Fruit fly (Drosophila melanogaster) whole organism, embryonic: Measurements from ENCODE around the gene CG14088.

Experiments
- Asciz ChIP-seq: fragments of 200-800 bp; sonication (Bioruptor generic); optimal IDR thresholded peaks from 2 replicates; lab custom pipeline; 2017; ENCODE audit warnings: missing biosample characterization, mild to moderate bottlenecking, missing genetic modification characterization, missing genetic modification reagents
- B-H2 ChIP-seq: fragments of 200-800 bp; sonication (Bioruptor generic); optimal IDR thresholded peaks from 2 replicates; lab custom pipeline; 2018; ENCODE audit warnings: missing biosample characterization, mild to moderate bottlenecking, missing genetic modification characterization
- Blimp-1 ChIP-seq: fragments of 200-800 bp; sonication (Bioruptor generic); optimal IDR thresholded peaks from 3 replicates; lab custom pipeline; 2018; ENCODE audit warnings: missing biosample characterization, missing genetic modification characterization, mild to moderate bottlenecking, moderate library complexity, missing genetic modification reagents
- CG11456 ChIP-seq: fragments of 200-800 bp; sonication (Bioruptor generic); IDR thresholded peaks from 3 replicates; pipeline ENCODE4 v1.3.6; 2022; ENCODE audit warnings: missing biosample characterization, missing genetic modification characterization
- CG12071 ChIP-seq: fragments of 200-800 bp; sonication (Bioruptor generic); optimal IDR thresholded peaks from 3 replicates; lab custom pipeline; 2018; ENCODE audit warnings: missing biosample characterization, mild to moderate bottlenecking, missing genetic modification characterization
- CG13894 ChIP-seq: fragments of 200-800 bp; sonication (Bioruptor generic); optimal IDR thresholded peaks from 3 replicates; lab custom pipeline; 2018; ENCODE audit warnings: missing biosample characterization, mild to moderate bottlenecking, missing genetic modification characterization, moderate library complexity
- CG14050 ChIP-seq: fragments of 200-800 bp; sonication (Bioruptor generic); IDR thresholded peaks from 3 replicates; pipeline ENCODE4 v1.3.6; 2022; ENCODE audit warnings: missing biosample characterization, missing genetic modification characterization
- CG17328 ChIP-seq: fragments of 200-800 bp; sonication (Bioruptor generic); IDR thresholded peaks from 2 replicates; pipeline ENCODE4 v1.3.6; 2022; ENCODE audit warnings: missing biosample characterization, missing genetic modification characterization
- CG18011 ChIP-seq: fragments of 200-800 bp; sonication (Bioruptor generic); optimal IDR thresholded peaks from 2 replicates; lab custom pipeline; 2017; ENCODE audit warnings: missing biosample characterization, missing genetic modification characterization, mild to moderate bottlenecking, moderate library complexity, missing genotype
- CG18599 ChIP-seq: fragments of 200-800 bp; sonication (Bioruptor generic); optimal IDR thresholded peaks from 3 replicates; lab custom pipeline; 2017; ENCODE audit warnings: missing biosample characterization, missing genetic modification characterization, mild to moderate bottlenecking, moderate library complexity, missing genetic modification reagents
- CG2202 ChIP-seq: fragments of 200-800 bp; sonication (Bioruptor generic); optimal IDR thresholded peaks from 2 replicates; lab custom pipeline; 2018; ENCODE audit warnings: missing biosample characterization, mild to moderate bottlenecking, missing genetic modification characterization
- CG2875 ChIP-seq: fragments of 200-800 bp; sonication (Bioruptor generic); optimal IDR thresholded peaks from 2 replicates; lab custom pipeline; 2017; ENCODE audit warnings: missing biosample characterization, mild to moderate bottlenecking, missing genetic modification characterization, missing genetic modification reagents
- CG2889 ChIP-seq: fragments of 200-800 bp; sonication (Bioruptor generic); IDR thresholded peaks from 3 replicates; pipeline ENCODE4 v1.3.6; 2022; ENCODE audit warnings: missing biosample characterization, missing genetic modification characterization
- CG6683 ChIP-seq: fragments of 200-800 bp; sonication (Bioruptor generic); optimal IDR thresholded peaks from 2 replicates; lab custom pipeline; 2017; ENCODE audit warnings: missing biosample characterization, mild to moderate bottlenecking, missing genetic modification characterization, missing genetic modification reagents
- CG7372 ChIP-seq: fragments of 200-800 bp; sonication (Bioruptor generic); IDR thresholded peaks from 2 replicates; pipeline ENCODE4 v1.3.6; 2022; ENCODE audit warnings: missing biosample characterization, missing genetic modification characterization
- CG8478 ChIP-seq: fragments of >200 bp; optimal IDR thresholded peaks from 2 replicates; lab custom pipeline; 2018
- Chrac-16 ChIP-seq: fragments of 200-800 bp; sonication (Bioruptor generic); optimal IDR thresholded peaks from 3 replicates; lab custom pipeline; 2016; ENCODE audit warnings: missing biosample characterization, missing genetic modification characterization
- D19B ChIP-seq: fragments of 200-800 bp; sonication (Bioruptor generic); optimal IDR thresholded peaks from 2 replicates; lab custom pipeline; 2017; ENCODE audit warnings: missing biosample characterization, mild to moderate bottlenecking, missing genetic modification characterization
- Dp ChIP-seq: fragments of 200-800 bp; sonication (Bioruptor generic); optimal IDR thresholded peaks from 2 replicates; lab custom pipeline; 2018; ENCODE audit warnings: missing biosample characterization, mild to moderate bottlenecking, missing genetic modification characterization, moderate library complexity
- Ets65A ChIP-seq: fragments of 200-800 bp; sonication (Bioruptor generic); peaks from one replicate; lab custom pipeline; 2016; ENCODE audit warnings: missing biosample characterization, missing genetic modification characterization
- Fer3 ChIP-seq: fragments of 200-800 bp; sonication (Bioruptor generic); optimal IDR thresholded peaks from 2 replicates; lab custom pipeline; 2018; ENCODE audit warnings: missing biosample characterization, mild to moderate bottlenecking, missing genetic modification characterization, moderate library complexity
- GATAe ChIP-seq: fragments of 200-800 bp; sonication (Bioruptor generic); conservative IDR thresholded peaks from 2 replicates; pipeline ENCODE4 v1.3.6; 2022; ENCODE audit warnings: missing biosample characterization, missing genetic modification characterization
- Hand ChIP-seq: fragments of 200-800 bp; sonication (Bioruptor generic); optimal IDR thresholded peaks from 2 replicates; lab custom pipeline; 2017; ENCODE audit warnings: mild to moderate bottlenecking, missing biosample characterization, missing genetic modification reagents, missing genetic modification characterization
- HmgZ ChIP-seq: fragments of 200-800 bp; sonication (Bioruptor generic); optimal IDR thresholded peaks from 2 replicates; lab custom pipeline; 2018; ENCODE audit warnings: missing biosample characterization, mild to moderate bottlenecking, missing genetic modification characterization
- Hr3 ChIP-seq: fragments of 200-800 bp; sonication (Bioruptor generic); optimal IDR thresholded peaks from 3 replicates; lab custom pipeline; 2016; ENCODE audit warnings: missing biosample characterization, missing genetic modification characterization
- Lhr ChIP-seq: fragments of 200-800 bp; sonication (Bioruptor generic); optimal IDR thresholded peaks from 3 replicates; lab custom pipeline; 2017; ENCODE audit warnings: mild to moderate bottlenecking, missing biosample characterization, missing genetic modification reagents, missing genetic modification characterization
- Max ChIP-seq: fragments of 200-800 bp; sonication (Bioruptor generic); optimal IDR thresholded peaks from 2 replicates; lab custom pipeline; 2016; ENCODE audit warnings: missing biosample characterization, mild to moderate bottlenecking, missing genetic modification characterization
- NC2α ChIP-seq: fragments of 200-800 bp; sonication (Bioruptor generic); optimal IDR thresholded peaks from 2 replicates; lab custom pipeline; 2016; ENCODE audit warnings: missing biosample characterization, missing genetic modification characterization
- NfI ChIP-seq: fragments of 200-800 bp; sonication (Bioruptor generic); optimal IDR thresholded peaks from 3 replicates; lab custom pipeline; 2018; ENCODE audit warnings: missing biosample characterization, mild to moderate bottlenecking, missing genetic modification characterization, moderate library complexity
- Xbp1 ChIP-seq: fragments of 200-800 bp; sonication (Bioruptor generic); optimal IDR thresholded peaks from 3 replicates; lab custom pipeline; 2016; ENCODE audit warnings: missing biosample characterization, mild to moderate bottlenecking, missing genetic modification characterization
- ara ChIP-seq: fragments of 200-800 bp; sonication (Bioruptor generic); IDR thresholded peaks from 2 replicates; pipeline ENCODE4 v1.3.6; 2022; ENCODE audit warnings: missing biosample characterization, missing genetic modification characterization
- cato ChIP-seq: fragments of 200-800 bp; sonication (Bioruptor generic); optimal IDR thresholded peaks from 2 replicates; lab custom pipeline; 2016; ENCODE audit warnings: missing biosample characterization, missing genetic modification characterization, borderline replicate concordance
- cwo ChIP-seq: fragments of 200-800 bp; sonication (Bioruptor generic); optimal IDR thresholded peaks from 3 replicates; lab custom pipeline; 2017; ENCODE audit warnings: missing biosample characterization, missing genetic modification characterization, mild to moderate bottlenecking, moderate library complexity, missing genetic modification reagents
- dmrt99B ChIP-seq: fragments of 200-800 bp; sonication (Bioruptor generic); optimal IDR thresholded peaks from 2 replicates; lab custom pipeline; 2018; ENCODE audit warnings: missing biosample characterization, mild to moderate bottlenecking, missing genetic modification characterization, moderate library complexity
- dpn ChIP-seq, 2 experiments: fragments of 200-800 bp; sonication (Bioruptor generic); optimal IDR thresholded peaks; 3 replicates each; lab custom pipeline; 2016; ENCODE audit warnings: missing biosample characterization in 2 of 2, missing genetic modification characterization in 2 of 2
- grn ChIP-seq: fragments of 200-800 bp; sonication (Bioruptor generic); optimal IDR thresholded peaks from 3 replicates; lab custom pipeline; 2017; ENCODE audit warnings: missing biosample characterization, missing genetic modification characterization
- inv ChIP-seq: fragments of 200-800 bp; sonication (Bioruptor generic); IDR thresholded peaks from 2 replicates; pipeline ENCODE4 v1.3.6; 2022; ENCODE audit warnings: missing biosample characterization, missing genetic modification characterization; ENCODE audit not compliant: partially characterized antibody
- pho ChIP-seq: fragments of 200-800 bp; sonication (Bioruptor generic); optimal IDR thresholded peaks from 2 replicates; lab custom pipeline; 2016; ENCODE audit warnings: missing biosample characterization, missing genetic modification characterization
- pum ChIP-seq: fragments of 200-800 bp; sonication (Bioruptor generic); optimal IDR thresholded peaks from 2 replicates; lab custom pipeline; 2016; ENCODE audit warnings: missing biosample characterization, missing genetic modification characterization
- sisA ChIP-seq: fragments of 200-800 bp; sonication (Bioruptor generic); IDR thresholded peaks from 2 replicates; pipeline ENCODE4 v1.3.6; 2022; ENCODE audit warnings: missing biosample characterization, missing genetic modification characterization
- sob ChIP-seq: fragments of 200-800 bp; sonication (Bioruptor generic); IDR thresholded peaks from 2 replicates; pipeline ENCODE4 v1.3.6; 2022; ENCODE audit warnings: missing biosample characterization, missing genetic modification characterization
- tll ChIP-seq, 2 experiments: fragments of 200-800 bp in 1 of 2; fragments of >200 bp in 1 of 2; sonication (Bioruptor generic) in 1 of 2; optimal IDR thresholded peaks; 2 replicates each; lab custom pipeline; 2017 to 2019; ENCODE audit warnings: missing biosample characterization in 2 of 2, missing genetic modification characterization in 2 of 2, mild to moderate bottlenecking in 1 of 2, moderate library complexity in 1 of 2
- twi ChIP-seq: fragments of 200-800 bp; optimal IDR thresholded peaks from 2 replicates; lab custom pipeline; 2019; ENCODE audit warnings: missing biosample characterization, mild to moderate bottlenecking, missing genetic modification characterization, moderate library complexity
- unpg ChIP-seq: fragments of 200-800 bp; sonication (Bioruptor generic); optimal IDR thresholded peaks from 3 replicates; lab custom pipeline; 2018; ENCODE audit warnings: missing biosample characterization, mild to moderate bottlenecking, missing genetic modification characterization, moderate library complexity
- vnd ChIP-seq: fragments of 200-800 bp; sonication (Bioruptor generic); IDR thresholded peaks from 3 replicates; pipeline ENCODE4 v1.3.6; 2022; ENCODE audit warnings: missing biosample characterization, missing genetic modification characterization; ENCODE audit not compliant: partially characterized antibody
- wdn ChIP-seq: fragments of 200-800 bp; sonication (Bioruptor generic); IDR thresholded peaks from 2 replicates; pipeline ENCODE4 v1.3.6; 2022; ENCODE audit warnings: missing biosample characterization, missing genetic modification characterization
- yki ChIP-seq: fragments of >200 bp; optimal IDR thresholded peaks from 3 replicates; lab custom pipeline; 2018
- zf30C ChIP-seq: fragments of 200-800 bp; sonication (Bioruptor generic); optimal IDR thresholded peaks from 3 replicates; lab custom pipeline; 2018; ENCODE audit warnings: missing biosample characterization, mild to moderate bottlenecking, missing genetic modification characterization

The CG14088 gene

DNA sequence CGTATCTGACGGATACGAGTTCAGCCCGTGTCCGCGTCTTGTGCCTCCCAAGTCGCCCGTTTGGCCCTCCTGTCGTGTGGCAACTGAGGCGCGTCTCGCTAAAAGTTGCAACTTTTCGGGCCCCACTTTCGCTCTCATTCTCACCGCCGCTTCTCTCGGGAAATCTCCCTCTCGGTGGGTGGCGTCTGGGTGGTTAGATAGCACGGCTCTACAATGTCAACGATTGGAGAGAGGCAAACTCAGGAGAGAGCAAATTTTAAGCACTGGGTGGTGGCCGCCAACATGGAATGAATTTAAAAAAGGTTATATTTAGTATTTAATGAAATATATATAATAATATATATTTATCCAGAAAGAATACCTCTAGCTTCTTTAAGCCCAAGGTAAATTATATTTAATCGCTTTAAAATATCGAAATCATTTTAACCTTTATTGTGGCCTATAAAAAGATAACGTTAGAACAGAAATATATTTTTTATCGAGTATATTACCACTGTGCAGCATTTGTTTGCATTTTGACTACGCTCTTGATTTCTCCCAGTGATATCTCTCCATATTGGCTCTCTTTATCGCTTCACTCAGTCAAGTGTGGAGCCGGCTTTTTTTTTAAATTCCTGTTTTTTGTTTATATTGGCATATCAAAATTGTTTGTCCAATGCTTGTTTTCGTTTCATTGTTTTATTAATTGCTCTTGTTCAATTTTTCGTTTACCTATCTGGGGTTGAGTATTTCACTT is 22.2 kb upstream of the CG14088 start, which contains the start of gene Gbs-76A (continued):
- TF ChIP-seq wdn (peak; percentile 49; the same call in 1 of the 2 replicates), CG7372 (GFP tag; lab: Robert Waterston, UW) (no peak; the same call in 1 of the 2 replicates), unpg (peak; percentile 90), GATAe (GFP tag; lab: Robert Waterston, UW) (peak; percentile 67), ara (peak; percentile 73; the same call in 1 of the 2 replicates), CG14050 (GFP tag; lab: Robert Waterston, UW) (peak; percentile 69), CG18599 (GFP tag; lab: Kevin White, UChicago) (peak; percentile 93), Max (GFP tag; lab: Kevin White, UChicago) (peak; percentile 38), B-H2 (GFP tag; lab: Kevin White, UChicago) (peak; percentile 86), vnd (GFP tag; lab: Robert Waterston, UW) (0 out of 3 replicates have a peak, but pooled peaks have one; percentile 35), CG18011 (GFP tag; lab: Kevin White, UChicago) (peak; percentile 47), CG8478 (lab: Kevin White, UChicago) (no peak), Fer3 (tag; lab: Kevin White, UChicago) (peak; percentile 85), NC2α (GFP tag; lab: Kevin White, UChicago) (no peak), Dp (no peak), Ets65A (GFP tag; lab: Kevin White, UChicago) (peak; percentile 66), yki (lab: Kevin White, UChicago) (peak; percentile 16), zf30C (peak; percentile 75), pho (GFP tag; lab: Kevin White, UChicago) (peak; percentile 50), D19B (peak; percentile 68), NfI (GFP tag; lab: Kevin White, UChicago) (peak; percentile 79), CG6683 (GFP tag; lab: Kevin White, UChicago) (peak; percentile 79), dmrt99B (tag; lab: Kevin White, UChicago) (peak; percentile 90), Hr3 (GFP tag; lab: Kevin White, UChicago) (peak; percentile 75), dpn (GFP tag; optimal IDR thresholded peaks at IDR 0.05; lab: Kevin White, UChicago) (peak in 1 of 2 experiments; percentile 56), HmgZ (peak; percentile 47), CG17328 (GFP tag; lab: Robert Waterston, UW) (peak; percentile 62), CG11456 (GFP tag; lab: Robert Waterston, UW) (no peak), sisA (GFP tag; lab: Robert Waterston, UW) (peak; percentile 64), Lhr (GFP tag; lab: Kevin White, UChicago) (peak; percentile 28), cwo (peak; percentile 87), CG2889 (GFP tag; lab: Robert Waterston, UW) (peak; percentile 56; the same call in 1 of the 3 replicates), CG2875 (GFP tag; lab: Kevin White, UChicago) (peak; percentile 77), Xbp1 (GFP tag; lab: Kevin White, UChicago) (peak; percentile 58), CG13894 (tag; lab: Kevin White, UChicago) (peak; percentile 87), grn (no peak), sob (peak; percentile 76), Hand (peak; percentile 82), twi (tag; lab: Kevin White, UChicago) (peak; percentile 67), Blimp-1 (GFP tag; lab: Kevin White, UChicago) (peak; percentile 73), inv (GFP tag; lab: Robert Waterston, UW) (peak; percentile 59), Asciz (peak; percentile 79), cato (GFP tag; lab: Kevin White, UChicago) (peak; percentile 23), CG2202 (tag; lab: Kevin White, UChicago) (peak; percentile 54), Chrac-16 (GFP tag; lab: Kevin White, UChicago) (peak; percentile 38), CG12071 (GFP tag; lab: Kevin White, UChicago) (no peak), pum (no peak), tll (GFP tag; optimal IDR thresholded peaks at IDR 0.05; lab: Kevin White, UChicago) (no peak)
